Worm (Caenorhabditis elegans) whole organism, late embryonic: Measurements from ENCODE around the gene rei-2.

ENCODE experiments used
- C08G9.2 ChIP-seq: sonication (generic microtip); optimal IDR thresholded peaks from 2 replicates; lab custom pipeline; 2016; ENCODE audit warnings: mild to moderate bottlenecking, missing genetic modification characterization, moderate library complexity, missing compliant biosample characterization
- C38D4.7 ChIP-seq: fragments of 200-800 bp; sonication (Bioruptor generic); optimal IDR thresholded peaks from 2 replicates; lab custom pipeline; 2018; ENCODE audit warnings: mild to moderate bottlenecking, missing genetic modification characterization, moderate library complexity, missing compliant biosample characterization
- Y22D7AL.16 ChIP-seq: sonication (generic microtip); optimal IDR thresholded peaks from 2 replicates; lab custom pipeline; 2016; ENCODE audit warnings: missing genetic modification characterization, missing compliant biosample characterization
- ahr-1 ChIP-seq: sonication (generic microtip); optimal IDR thresholded peaks from 2 replicates; lab custom pipeline; 2016; ENCODE audit warnings: missing genetic modification characterization, missing compliant biosample characterization
- ama-1 ChIP-seq: fragments of 150-350 bp; optimal IDR thresholded peaks from 2 replicates; lab custom pipeline; 2014
- ceh-14 ChIP-seq: sonication (generic microtip); optimal IDR thresholded peaks from 2 replicates; lab custom pipeline; 2016; ENCODE audit warnings: missing genotype, missing genetic modification characterization, missing compliant biosample characterization
- ceh-18 ChIP-seq: sonication (generic microtip); optimal IDR thresholded peaks from 2 replicates; lab custom pipeline; 2016; ENCODE audit warnings: missing genetic modification characterization, missing compliant biosample characterization
- ceh-19 ChIP-seq: fragments of 200-800 bp; sonication (Bioruptor generic); optimal IDR thresholded peaks from 2 replicates; lab custom pipeline; 2018; ENCODE audit warnings: mild to moderate bottlenecking, missing genetic modification characterization, missing compliant biosample characterization
- ceh-2 ChIP-seq: sonication (generic microtip); optimal IDR thresholded peaks from 2 replicates; lab custom pipeline; 2016; ENCODE audit warnings: missing genotype, missing genetic modification characterization, missing compliant biosample characterization
- ceh-22 ChIP-seq: sonication (generic microtip); optimal IDR thresholded peaks from 2 replicates; lab custom pipeline; 2017; ENCODE audit warnings: missing biosample characterization, missing genetic modification characterization
- ceh-24 ChIP-seq: sonication (generic microtip); optimal IDR thresholded peaks from 2 replicates; lab custom pipeline; 2016; ENCODE audit warnings: mild to moderate bottlenecking, missing genetic modification characterization, missing compliant biosample characterization
- ceh-34 ChIP-seq: sonication (generic microtip); optimal IDR thresholded peaks from 2 replicates; lab custom pipeline; 2016; ENCODE audit warnings: mild to moderate bottlenecking, missing genetic modification characterization, missing compliant biosample characterization
- ceh-48 ChIP-seq: sonication (generic microtip); optimal IDR thresholded peaks from 2 replicates; lab custom pipeline; 2016; ENCODE audit warnings: missing genetic modification characterization, inconsistent platforms, missing compliant biosample characterization
- ceh-6 ChIP-seq: fragments of 200-800 bp; sonication (Bioruptor generic); optimal IDR thresholded peaks from 2 replicates; lab custom pipeline; 2018; ENCODE audit warnings: mild to moderate bottlenecking, missing genetic modification characterization, missing compliant biosample characterization
- che-1 ChIP-seq: sonication (generic microtip); optimal IDR thresholded peaks from 2 replicates; lab custom pipeline; 2016; ENCODE audit warnings: mild to moderate bottlenecking, missing genetic modification characterization, missing compliant biosample characterization
- dmd-4 ChIP-seq: sonication (generic microtip); optimal IDR thresholded peaks from 2 replicates; lab custom pipeline; 2016; ENCODE audit warnings: borderline replicate concordance, missing genetic modification characterization, missing compliant biosample characterization
- elt-2 ChIP-seq: sonication (generic microtip); optimal IDR thresholded peaks from 2 replicates; lab custom pipeline; 2016; ENCODE audit warnings: missing genetic modification reagents, missing genetic modification characterization, missing compliant biosample characterization
- elt-4 ChIP-seq: sonication (generic microtip); optimal IDR thresholded peaks from 2 replicates; lab custom pipeline; 2016; ENCODE audit warnings: missing genetic modification characterization, missing compliant biosample characterization
- ets-4 ChIP-seq: sonication (generic microtip); optimal IDR thresholded peaks from 2 replicates; lab custom pipeline; 2016; ENCODE audit warnings: missing genetic modification characterization, missing compliant biosample characterization
- eyg-1 ChIP-seq: sonication (generic microtip); optimal IDR thresholded peaks from 2 replicates; lab custom pipeline; 2016; ENCODE audit warnings: missing genotype, missing genetic modification characterization, missing compliant biosample characterization
- fax-1 ChIP-seq: sonication (generic microtip); optimal IDR thresholded peaks from 2 replicates; lab custom pipeline; 2016; ENCODE audit warnings: missing genotype, missing genetic modification characterization, missing compliant biosample characterization
- fkh-10 ChIP-seq: fragments of 150-350 bp; optimal IDR thresholded peaks from 2 replicates; lab custom pipeline; 2014; ENCODE audit warnings: missing biosample characterization, missing genetic modification reagents, missing genetic modification characterization
- fkh-6 ChIP-seq: sonication (generic microtip); optimal IDR thresholded peaks from 2 replicates; lab custom pipeline; 2016; ENCODE audit warnings: missing genetic modification characterization, missing compliant biosample characterization
- gmeb-2 ChIP-seq: sonication (generic microtip); optimal IDR thresholded peaks from 2 replicates; lab custom pipeline; 2016; ENCODE audit warnings: missing genetic modification characterization, inconsistent platforms, missing compliant biosample characterization
- hlh-13 ChIP-seq: fragments of 200-800 bp; sonication (Bioruptor generic); optimal IDR thresholded peaks from 2 replicates; lab custom pipeline; 2018; ENCODE audit warnings: mild to moderate bottlenecking, missing genetic modification characterization, missing compliant biosample characterization
- hlh-6 ChIP-seq: sonication (generic microtip); optimal IDR thresholded peaks from 2 replicates; lab custom pipeline; 2016; ENCODE audit warnings: missing genotype, missing genetic modification characterization, missing compliant biosample characterization
- hlh-8 ChIP-seq: sonication (generic microtip); optimal IDR thresholded peaks from 2 replicates; lab custom pipeline; 2016; ENCODE audit warnings: missing genotype, missing genetic modification characterization, missing compliant biosample characterization
- lim-6 ChIP-seq: sonication (generic microtip); optimal IDR thresholded peaks from 2 replicates; lab custom pipeline; 2016; ENCODE audit warnings: missing genetic modification characterization, missing compliant biosample characterization
- lin-11 ChIP-seq: fragments of 200-800 bp; sonication (Bioruptor generic); optimal IDR thresholded peaks from 2 replicates; lab custom pipeline; 2018; ENCODE audit warnings: mild to moderate bottlenecking, missing genetic modification characterization, missing compliant biosample characterization
- madf-2 ChIP-seq: sonication (generic microtip); optimal IDR thresholded peaks from 2 replicates; lab custom pipeline; 2017; ENCODE audit warnings: missing genetic modification characterization, missing compliant biosample characterization
- nfya-1 ChIP-seq: sonication (generic microtip); optimal IDR thresholded peaks from 2 replicates; lab custom pipeline; 2017; ENCODE audit warnings: missing genetic modification characterization, mild to moderate bottlenecking, missing compliant biosample characterization, antibody characterized with exemption, moderate library complexity
- nhr-11 ChIP-seq: fragments of 150-350 bp; optimal IDR thresholded peaks from 2 replicates; lab custom pipeline; 2014; ENCODE audit warnings: missing biosample characterization, missing genetic modification characterization
- nhr-232 ChIP-seq: sonication (generic microtip); optimal IDR thresholded peaks from 2 replicates; lab custom pipeline; 2016; ENCODE audit warnings: missing genetic modification characterization, missing compliant biosample characterization
- pag-3 ChIP-seq: sonication (generic microtip); optimal IDR thresholded peaks from 2 replicates; lab custom pipeline; 2016; ENCODE audit warnings: missing compliant biosample characterization, missing genetic modification characterization, borderline replicate concordance
- pat-9 ChIP-seq: fragments of 200-800 bp; sonication (Bioruptor generic); optimal IDR thresholded peaks from 2 replicates; lab custom pipeline; 2018; ENCODE audit warnings: mild to moderate bottlenecking, missing genetic modification characterization, moderate library complexity, missing compliant biosample characterization
- pha-2 ChIP-seq: sonication (generic microtip); optimal IDR thresholded peaks from 2 replicates; lab custom pipeline; 2017; ENCODE audit warnings: mild to moderate bottlenecking, missing genetic modification characterization, missing compliant biosample characterization
- pha-4 ChIP-seq: fragments of 150-350 bp; optimal IDR thresholded peaks from 2 replicates; lab custom pipeline; 2018; ENCODE audit warnings: missing biosample characterization, missing genetic modification reagents, missing genetic modification characterization
- pqm-1 ChIP-seq: sonication (generic microtip); optimal IDR thresholded peaks from 2 replicates; lab custom pipeline; 2016; ENCODE audit warnings: missing genetic modification characterization, missing compliant biosample characterization
- pros-1 ChIP-seq: fragments of 150-350 bp; optimal IDR thresholded peaks from 2 replicates; lab custom pipeline; 2014; ENCODE audit warnings: missing biosample characterization, missing genetic modification reagents, missing genetic modification characterization
- ref-2 ChIP-seq: sonication (generic microtip); optimal IDR thresholded peaks from 2 replicates; lab custom pipeline; 2016; ENCODE audit warnings: missing genetic modification characterization, missing compliant biosample characterization
- rnt-1 ChIP-seq: sonication (generic microtip); optimal IDR thresholded peaks from 2 replicates; lab custom pipeline; 2016; ENCODE audit warnings: missing genetic modification characterization, missing compliant biosample characterization
- sdc-2 ChIP-seq: sonication (generic microtip); optimal IDR thresholded peaks from 2 replicates; lab custom pipeline; 2016; ENCODE audit warnings: missing genotype, missing genetic modification characterization, missing compliant biosample characterization
- sox-4 ChIP-seq: sonication (generic microtip); optimal IDR thresholded peaks from 2 replicates; lab custom pipeline; 2017; ENCODE audit warnings: mild to moderate bottlenecking, missing genetic modification characterization, inconsistent platforms, missing compliant biosample characterization
- syd-9 ChIP-seq: sonication (generic microtip); optimal IDR thresholded peaks from 2 replicates; lab custom pipeline; 2016; ENCODE audit warnings: mild to moderate bottlenecking, missing genetic modification characterization, moderate library complexity, missing compliant biosample characterization
- tbx-2 ChIP-seq: sonication (generic microtip); optimal IDR thresholded peaks from 2 replicates; lab custom pipeline; 2016; ENCODE audit warnings: missing genetic modification characterization, missing compliant biosample characterization
- tbx-7 ChIP-seq: sonication (generic microtip); optimal IDR thresholded peaks from 2 replicates; lab custom pipeline; 2016; ENCODE audit warnings: missing genotype, missing genetic modification characterization, missing compliant biosample characterization
- ttx-3 ChIP-seq: sonication (generic microtip); optimal IDR thresholded peaks from 2 replicates; lab custom pipeline; 2016; ENCODE audit warnings: missing genetic modification reagents, missing genetic modification characterization, missing compliant biosample characterization
- unc-3 ChIP-seq, 2 experiments: fragments of 200-800 bp in 1 of 2; sonication (Bioruptor generic) in 1 of 2; sonication (generic microtip) in 1 of 2; conservative IDR thresholded peaks in 1 of 2; optimal IDR thresholded peaks in 1 of 2; 2 replicates each; pipeline versions ENCODE4 v1.3.6 to Lab custom; 2016 to 2022; ENCODE audit warnings: missing compliant biosample characterization in 2 of 2, missing genetic modification characterization in 2 of 2, missing genetic modification reagents in 1 of 2
- unc-42 ChIP-seq: sonication (generic microtip); optimal IDR thresholded peaks from 2 replicates; lab custom pipeline; 2016; ENCODE audit warnings: missing genotype, missing genetic modification characterization, missing compliant biosample characterization
- zip-5 ChIP-seq: sonication (generic microtip); optimal IDR thresholded peaks from 2 replicates; lab custom pipeline; 2016; ENCODE audit warnings: missing genetic modification characterization, missing compliant biosample characterization
- ztf-16 ChIP-seq: sonication (generic microtip); optimal IDR thresholded peaks from 2 replicates; lab custom pipeline; 2017; ENCODE audit warnings: missing genetic modification characterization, missing compliant biosample characterization

rei-2 gene

ce11 chrX:1081927-1082326, 6.0 kb downstream of the rei-2 start:
- TF ChIP-seq dmd-4 (tag; lab: Kevin White, UChicago) (no peak), lin-11 (tag; lab: Kevin White, UChicago) (no peak), fkh-10 (GFP tag; lab: Kevin White, UChicago) (no peak), C08G9.2 (tag; lab: Kevin White, UChicago) (no peak), C38D4.7 (GFP tag; lab: Kevin White, UChicago) (no peak), pqm-1 (tag; lab: Kevin White, UChicago) (no peak), zip-5 (tag; lab: Kevin White, UChicago) (no peak), rnt-1 (tag; lab: Kevin White, UChicago) (peak; percentile 88), ahr-1 (tag; lab: Kevin White, UChicago) (no peak), sox-4 (no peak), ceh-14 (tag; lab: Kevin White, UChicago) (no peak), Y22D7AL.16 (tag; lab: Kevin White, UChicago) (no peak), nhr-11 (no peak), ets-4 (no peak), hlh-13 (no peak), madf-2 (tag; lab: Kevin White, UChicago) (no peak), tbx-2 (tag; lab: Kevin White, UChicago) (no peak), ceh-6 (no peak), ceh-22 (tag; lab: Kevin White, UChicago) (no peak), tbx-7 (tag; lab: Kevin White, UChicago) (no peak), ceh-48 (tag; lab: Kevin White, UChicago) (no peak), elt-4 (tag; lab: Kevin White, UChicago) (peak; percentile 3), unc-3 (GFP tag; conservative IDR thresholded peaks at IDR 0.05; lab: Robert Waterston, UW) (no peak), unc-3 (tag; optimal IDR thresholded peaks at IDR 0.05; lab: Kevin White, UChicago) (no peak), ttx-3 (tag; lab: Kevin White, UChicago) (no peak), pros-1 (tag; lab: Kevin White, UChicago) (no peak), eyg-1 (no peak), ceh-18 (tag; lab: Kevin White, UChicago) (peak; percentile 69), ztf-16 (tag; lab: Kevin White, UChicago) (no peak), ama-1 (lab: Kevin White, UChicago) (no peak), fax-1 (no peak), nhr-232 (no peak), hlh-8 (tag; lab: Kevin White, UChicago) (no peak), gmeb-2 (tag; lab: Kevin White, UChicago) (no peak), ceh-2 (tag; lab: Kevin White, UChicago) (no peak), fkh-6 (tag; lab: Kevin White, UChicago) (no peak), che-1 (tag; lab: Kevin White, UChicago) (no peak), pha-4 (tag; lab: Kevin White, UChicago) (no peak), syd-9 (no peak), pag-3 (tag; lab: Kevin White, UChicago) (no peak), sdc-2 (tag; lab: Kevin White, UChicago) (no peak), elt-2 (no peak), unc-42 (tag; lab: Kevin White, UChicago) (no peak), nfya-1 (tag; lab: Kevin White, UChicago) (peak; percentile 17), ceh-34 (tag; lab: Kevin White, UChicago) (peak; percentile 11), pat-9 (tag; lab: Kevin White, UChicago) (no peak), lim-6 (peak; percentile 68), ceh-19 (no peak), hlh-6 (tag; lab: Kevin White, UChicago) (peak; percentile 60), ref-2 (tag; lab: Kevin White, UChicago) (no peak), pha-2 (tag; lab: Kevin White, UChicago) (no peak), ceh-24 (no peak)
